Fruit fly (Drosophila melanogaster) whole organism: Measurements from ENCODE around the gene Atg13.

Experiments
- CG8478 ChIP-seq: fragments of >200 bp; optimal IDR thresholded peaks from 2 replicates; lab custom pipeline; 2018; ENCODE audit warnings: inconsistent platforms
- Dll ChIP-seq: fragments of >200 bp; optimal IDR thresholded peaks from 2 replicates; lab custom pipeline; 2017
- EcR ChIP-seq, 2 experiments: fragments of >200 bp; optimal IDR thresholded peaks; 2 replicates each; lab custom pipeline; 2017; ENCODE audit warnings: missing biosample characterization in 2 of 2, missing genetic modification characterization in 2 of 2, missing genetic modification reagents in 2 of 2
- pan ChIP-seq: fragments of >200 bp; optimal IDR thresholded peaks from 2 replicates; lab custom pipeline; 2017
- psq ChIP-seq: fragments of >200 bp; optimal IDR thresholded peaks from 2 replicates; lab custom pipeline; 2017
- usp ChIP-seq: fragments of >200 bp; optimal IDR thresholded peaks from 2 replicates; lab custom pipeline; 2017; ENCODE audit warnings: missing biosample characterization, missing genetic modification characterization, mixed read lengths

The Atg13 gene

DNA sequence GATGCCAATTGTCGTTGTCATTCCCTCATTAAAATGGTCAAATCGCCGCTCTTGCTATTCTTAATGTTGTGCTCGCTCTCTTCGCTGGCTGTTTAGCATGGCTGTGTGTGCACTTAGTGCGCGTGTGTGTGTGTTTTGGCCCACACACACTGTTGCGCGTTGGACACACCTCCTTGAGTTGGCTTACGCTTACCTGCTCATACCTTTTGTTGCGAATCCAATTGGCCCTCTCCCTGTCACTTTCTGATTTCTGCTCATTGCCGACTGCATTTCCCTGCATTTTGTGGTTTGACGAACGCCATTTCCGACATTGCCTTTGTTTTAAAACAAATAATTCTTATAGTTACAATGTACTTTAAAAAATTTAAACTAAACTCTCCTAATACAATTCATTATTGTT lies 14.6 kb upstream of the Atg13 start:
- no peak for TF ChIP-seq pan (lab: Kevin White, UChicago)
- TF ChIP-seq usp (GFP tag; lab: Kevin White, UChicago) = no peak
- TF ChIP-seq EcR (GFP tag; optimal IDR thresholded peaks at IDR 0.05; lab: Kevin White, UChicago) = no peak
- TF ChIP-seq Dll (lab: Kevin White, UChicago) = no peak
- no peak for TF ChIP-seq psq (lab: Kevin White, UChicago)
- TF ChIP-seq CG8478 = no peak

DNA sequence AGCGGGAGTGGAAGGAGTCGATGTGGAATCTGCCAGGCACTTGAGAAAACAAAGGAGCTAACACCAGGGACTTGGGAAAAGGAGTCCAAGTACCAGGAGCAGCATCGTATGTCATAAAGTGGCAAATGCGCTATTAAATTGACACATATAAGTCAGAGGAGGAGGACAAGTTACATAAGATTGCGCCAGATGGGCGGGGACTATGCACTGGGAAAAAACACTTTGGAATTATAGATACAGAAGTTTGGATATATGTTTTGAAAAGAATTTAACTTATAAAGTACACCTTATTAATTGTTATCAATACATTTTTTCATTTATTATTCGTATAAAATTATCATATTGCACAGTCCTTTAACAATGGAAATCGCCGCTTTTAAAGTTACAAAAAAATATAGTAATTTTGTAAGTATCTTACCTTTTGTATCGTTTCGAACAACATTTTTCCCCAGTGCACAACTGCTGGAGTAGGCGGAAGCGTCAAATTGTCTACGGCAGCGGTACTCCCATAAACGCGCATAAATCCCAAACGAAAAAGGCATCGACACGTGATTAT lies 13.5 kb upstream of the Atg13 start:
- TF ChIP-seq usp (GFP tag; lab: Kevin White, UChicago) = no peak
- TF ChIP-seq Dll (lab: Kevin White, UChicago) = no peak
- no peak for TF ChIP-seq EcR (GFP tag; optimal IDR thresholded peaks at IDR 0.05; lab: Kevin White, UChicago)
- no peak for TF ChIP-seq CG8478
- no peak for TF ChIP-seq psq (lab: Kevin White, UChicago)
- TF ChIP-seq pan (lab: Kevin White, UChicago) = no peak

DNA sequence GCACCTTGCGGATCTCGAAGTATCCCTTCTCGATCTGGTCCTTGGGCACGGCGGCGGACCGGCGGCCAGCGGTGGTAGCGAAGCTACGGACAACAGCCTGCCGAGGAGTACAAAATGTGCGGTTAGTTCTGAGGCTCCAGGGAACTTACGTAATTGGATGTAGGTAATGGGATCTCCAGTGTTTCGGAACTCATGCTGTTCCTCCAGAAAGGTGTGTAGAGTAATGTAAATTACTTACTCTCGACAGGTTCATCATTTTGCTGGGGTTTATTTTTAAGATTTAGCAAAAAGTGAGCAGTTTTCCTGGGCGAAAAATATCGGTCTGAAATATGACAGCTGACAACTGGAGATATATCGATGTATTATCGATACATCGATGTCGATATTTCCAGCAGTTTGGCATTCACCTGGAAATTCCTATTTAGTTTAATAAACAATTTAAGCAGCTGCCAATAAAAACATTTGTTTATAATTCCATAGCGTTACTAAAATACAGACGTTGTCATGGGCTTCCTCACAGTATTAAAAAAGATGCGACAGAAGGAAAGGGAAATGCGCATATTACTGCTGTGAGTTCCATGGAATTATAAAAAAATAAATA lies 8.8 kb upstream of the Atg13 start, which contains the start of the genes COX7A and Arl2:
Gene COX7A, minus strand, starts transcription at position 369 of the 601 bp plus-strand sequence.
Gene Arl2, plus strand, starts transcription at position 426 of the 601 bp plus-strand sequence.
- TF ChIP-seq EcR (GFP tag; optimal IDR thresholded peaks at IDR 0.05; lab: Kevin White, UChicago) (no peak), usp (GFP tag; lab: Kevin White, UChicago) (no peak), psq (lab: Kevin White, UChicago) (no peak), CG8478 (no peak), pan (lab: Kevin White, UChicago) (no peak), Dll (lab: Kevin White, UChicago) (no peak)

DNA sequence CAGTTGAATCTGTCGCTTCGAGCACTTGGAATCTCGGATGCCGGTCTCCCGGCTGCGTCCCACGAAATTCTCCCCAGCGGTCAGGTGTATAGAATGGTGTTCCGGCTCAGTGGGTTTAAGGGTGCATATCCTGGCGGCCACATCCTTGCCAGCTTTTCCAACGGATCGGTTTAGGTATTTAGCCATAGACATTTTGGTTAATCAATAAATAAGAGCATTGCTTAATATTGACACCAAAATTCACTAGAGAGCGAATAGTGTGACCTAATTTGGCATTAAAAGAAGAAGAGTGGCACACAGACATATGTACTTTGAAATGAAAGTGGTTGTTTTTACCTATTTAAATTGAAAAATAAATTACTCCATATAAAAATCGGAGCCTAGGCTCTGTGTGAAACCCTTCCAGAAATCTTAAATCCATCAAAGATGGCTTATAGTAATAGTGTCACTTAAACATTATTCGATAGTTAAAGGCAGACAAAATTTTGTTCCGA lies 6.3 kb upstream of the Atg13 start, which contains the start of the genes PNKP and COX7AL:
Gene PNKP, minus strand, starts transcription at position 266 of the 494 bp plus-strand sequence.
Gene COX7AL, plus strand, starts transcription at position 419 of the 494 bp plus-strand sequence.
- TF ChIP-seq usp (GFP tag; lab: Kevin White, UChicago) = no peak
- no peak for TF ChIP-seq Dll (lab: Kevin White, UChicago)
- no peak for TF ChIP-seq pan (lab: Kevin White, UChicago)
- TF ChIP-seq CG8478 = no peak
- TF ChIP-seq EcR (GFP tag; optimal IDR thresholded peaks at IDR 0.05; lab: Kevin White, UChicago) = no peak
- TF ChIP-seq psq (lab: Kevin White, UChicago) = no peak

DNA sequence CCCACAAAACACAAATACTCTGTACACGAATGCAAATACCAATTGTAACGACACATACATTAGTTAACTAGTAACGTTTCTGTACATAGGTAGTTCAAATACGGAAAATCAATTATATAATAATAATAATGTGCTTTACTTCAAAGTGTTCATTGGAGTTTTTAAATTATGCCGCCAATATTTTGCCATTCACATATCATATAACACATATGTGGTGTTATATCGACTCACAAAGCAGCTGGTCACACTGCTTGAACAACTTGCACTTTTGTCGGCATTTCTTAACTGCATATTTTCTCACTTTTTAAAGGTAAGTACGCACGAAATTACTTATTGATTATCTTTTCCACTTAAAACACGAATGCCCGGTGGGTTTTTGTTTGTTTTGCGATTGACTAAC lies 5.4 kb upstream of the Atg13 start, which contains the start of gene DppIII:
Gene DppIII, plus strand, starts transcription at position 227 of the 400 bp plus-strand sequence.
- TF ChIP-seq pan (lab: Kevin White, UChicago) = no peak
- TF ChIP-seq psq (lab: Kevin White, UChicago) = no peak
- no peak for TF ChIP-seq Dll (lab: Kevin White, UChicago)
- no peak for TF ChIP-seq usp (GFP tag; lab: Kevin White, UChicago)
- no peak for TF ChIP-seq EcR (GFP tag; optimal IDR thresholded peaks at IDR 0.05; lab: Kevin White, UChicago)
- TF ChIP-seq CG8478 = no peak

DNA sequence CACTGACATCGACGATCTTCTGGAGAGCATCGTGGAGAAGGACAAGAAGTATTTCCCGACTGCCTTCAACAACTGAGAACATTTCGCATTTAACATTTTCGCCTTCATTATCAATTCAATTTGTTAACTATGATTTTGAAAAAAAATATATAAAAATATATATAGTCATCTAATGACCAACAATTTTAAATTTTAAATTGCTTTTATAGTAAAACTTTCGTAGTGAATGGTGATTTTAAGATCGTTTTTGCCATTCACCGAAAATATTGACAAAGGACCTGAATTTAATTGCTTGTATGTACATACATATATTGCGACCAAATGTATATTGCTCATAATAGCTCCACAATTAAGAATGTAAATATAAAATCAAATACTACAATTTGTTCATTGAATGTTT lies 2.3 kb upstream of the Atg13 start, which contains the start of gene CG7352:
Gene CG7352, plus strand, starts transcription at position 301 of the 400 bp plus-strand sequence.
- TF ChIP-seq Dll (lab: Kevin White, UChicago) (no peak), pan (lab: Kevin White, UChicago) (no peak), CG8478 (no peak), psq (lab: Kevin White, UChicago) (no peak), EcR (GFP tag; optimal IDR thresholded peaks at IDR 0.05; lab: Kevin White, UChicago) (no peak), usp (GFP tag; lab: Kevin White, UChicago) (no peak)

DNA sequence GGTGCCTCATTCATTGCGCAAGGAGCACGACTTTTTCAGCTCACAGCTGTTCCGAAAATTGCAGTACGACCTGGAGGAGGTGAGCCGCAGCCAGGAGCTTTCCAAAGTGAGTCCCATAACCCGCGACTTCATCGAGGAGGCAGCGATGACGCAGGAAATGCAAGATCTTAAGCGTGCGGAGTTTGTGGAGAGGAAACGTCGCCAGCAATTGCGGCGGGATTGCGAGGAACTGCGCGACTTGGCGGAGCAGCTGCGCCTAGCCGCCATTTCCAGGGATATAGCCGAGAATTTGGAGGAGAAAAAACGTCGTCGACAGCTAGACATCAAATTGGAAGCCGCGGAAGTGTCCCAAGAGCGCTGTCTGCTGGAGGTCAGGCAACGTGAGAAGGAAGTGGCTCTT lies 1.8 kb upstream of the Atg13 start:
- TF ChIP-seq EcR (GFP tag; optimal IDR thresholded peaks at IDR 0.05; lab: Kevin White, UChicago) (no peak), pan (lab: Kevin White, UChicago) (no peak), psq (lab: Kevin White, UChicago) (no peak), usp (GFP tag; lab: Kevin White, UChicago) (no peak), Dll (lab: Kevin White, UChicago) (no peak), CG8478 (no peak)

DNA sequence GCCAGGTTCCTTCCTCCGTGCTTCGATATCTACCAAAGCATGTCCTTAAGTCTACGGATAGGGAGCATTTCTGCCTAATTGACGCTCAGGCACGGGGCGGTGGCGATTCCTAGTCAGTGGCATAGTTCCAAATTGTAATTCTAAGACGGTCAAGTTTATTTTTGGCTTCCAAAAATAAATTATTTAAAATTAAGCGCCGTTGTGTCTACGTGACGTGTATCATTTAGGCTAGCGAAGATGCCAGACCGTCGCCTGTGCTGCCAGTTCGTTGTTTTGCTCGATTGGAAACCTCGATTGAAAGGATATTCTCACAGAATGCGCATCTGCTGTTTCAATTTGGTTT lies 538 bp upstream of the Atg13 start:
- TF ChIP-seq CG8478 (no peak), usp (GFP tag; lab: Kevin White, UChicago) (no peak), Dll (lab: Kevin White, UChicago) (no peak), EcR (GFP tag; optimal IDR thresholded peaks at IDR 0.05; lab: Kevin White, UChicago) (no peak), pan (lab: Kevin White, UChicago) (no peak), psq (lab: Kevin White, UChicago) (no peak)

DNA sequence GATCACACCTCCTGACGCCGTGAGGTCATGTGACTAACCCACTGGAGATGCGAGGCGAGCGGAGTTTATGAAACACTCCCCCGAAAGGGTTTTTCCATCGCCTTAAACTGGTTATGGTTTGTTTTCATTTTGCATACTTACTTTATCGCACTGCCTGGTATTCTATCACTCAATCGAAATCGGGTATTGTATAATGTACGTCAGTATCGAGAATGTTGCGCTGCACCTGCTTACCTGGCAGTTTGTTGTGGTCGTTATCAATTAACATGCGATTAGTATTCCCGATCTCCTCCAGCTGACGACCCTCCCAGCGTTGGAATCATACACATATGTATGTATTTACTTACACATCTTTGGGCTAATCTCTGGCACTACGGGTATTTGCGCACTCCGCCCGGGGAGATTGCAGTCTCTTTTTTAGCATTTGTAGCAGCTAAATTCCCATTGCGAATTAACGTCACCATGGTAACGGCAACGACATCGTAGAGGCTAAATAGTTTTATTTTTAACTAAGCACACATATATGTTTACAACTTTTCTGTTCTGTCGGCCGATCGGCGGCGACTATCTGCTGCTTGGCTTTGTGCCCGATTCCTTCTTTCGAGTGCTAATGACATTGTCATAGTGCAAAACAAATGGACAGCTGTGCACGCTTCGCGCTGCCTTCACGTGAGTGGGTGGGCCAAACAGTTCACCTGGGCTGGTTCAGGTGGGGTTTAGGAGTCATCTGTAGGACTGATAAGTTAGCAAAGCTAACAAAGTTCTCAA lies 3.5 kb downstream of the Atg13 start:
- no peak for TF ChIP-seq EcR (GFP tag; optimal IDR thresholded peaks at IDR 0.05; lab: Kevin White, UChicago)
- TF ChIP-seq CG8478 = no peak
- TF ChIP-seq psq (lab: Kevin White, UChicago) = no peak
- no peak for TF ChIP-seq usp (GFP tag; lab: Kevin White, UChicago)
- no peak for TF ChIP-seq pan (lab: Kevin White, UChicago)
- TF ChIP-seq Dll (lab: Kevin White, UChicago) = no peak

DNA sequence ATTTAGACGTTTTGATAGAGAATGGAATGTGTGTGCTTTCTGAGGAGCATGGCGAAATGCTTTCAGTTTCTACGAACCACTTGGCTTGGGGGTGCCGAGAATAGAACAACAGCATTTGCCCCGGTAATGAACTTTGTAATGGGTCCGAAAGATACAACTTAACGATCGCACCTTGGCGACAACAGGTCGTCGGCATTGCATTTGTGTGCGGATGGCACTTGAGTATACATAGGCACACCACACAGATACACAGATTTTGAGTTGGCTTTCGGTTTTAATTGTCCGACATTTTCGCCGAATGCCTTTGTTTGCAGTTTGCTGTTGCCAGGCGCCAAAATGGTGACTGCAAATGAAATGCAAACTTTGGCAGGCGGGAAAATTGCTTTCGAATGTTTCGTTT lies 4.4 kb downstream of the Atg13 start:
- TF ChIP-seq CG8478 (no peak), psq (lab: Kevin White, UChicago) (no peak), usp (GFP tag; lab: Kevin White, UChicago) (no peak), Dll (lab: Kevin White, UChicago) (no peak), pan (lab: Kevin White, UChicago) (no peak), EcR (GFP tag; optimal IDR thresholded peaks at IDR 0.05; lab: Kevin White, UChicago) (no peak)

DNA sequence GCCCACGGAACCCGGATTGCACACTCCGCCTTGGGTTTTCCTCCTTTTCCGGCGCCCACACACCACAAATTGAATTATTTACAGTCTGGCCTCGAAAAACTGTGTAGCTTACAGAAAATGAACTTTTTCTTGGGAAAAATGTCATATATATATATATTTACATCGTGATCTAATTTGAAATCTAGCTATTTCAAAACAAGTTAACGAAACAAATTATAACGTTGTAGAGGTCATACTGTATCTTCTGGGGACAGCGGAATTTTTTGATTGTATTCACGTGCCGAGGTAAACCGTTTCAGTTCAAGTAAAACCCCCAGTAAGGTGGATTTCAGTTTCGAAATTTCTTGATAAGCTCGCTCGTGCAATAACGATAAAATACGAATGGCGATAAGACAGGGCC lies 4.8 kb downstream of the Atg13 start:
- TF ChIP-seq pan (lab: Kevin White, UChicago) = no peak
- no peak for TF ChIP-seq Dll (lab: Kevin White, UChicago)
- TF ChIP-seq EcR (GFP tag; optimal IDR thresholded peaks at IDR 0.05; lab: Kevin White, UChicago) = no peak
- TF ChIP-seq psq (lab: Kevin White, UChicago) = no peak
- no peak for TF ChIP-seq usp (GFP tag; lab: Kevin White, UChicago)
- TF ChIP-seq CG8478 = no peak
